Worm (Caenorhabditis elegans) whole organism, L4 larva: ENCODE data around the gene sto-2.

Experiments used
- Y48G9A.11 ChIP-seq: fragments of 200-800 bp; sonication (Bioruptor generic); IDR thresholded peaks from 2 replicates; pipeline ENCODE4 v1.3.6; 2022; ENCODE audit warnings: missing genetic modification reagents, missing genetic modification characterization, missing compliant biosample characterization
- fkh-10 ChIP-seq: fragments of 150-350 bp; optimal IDR thresholded peaks from 2 replicates; lab custom pipeline; 2014; ENCODE audit warnings: missing biosample characterization, missing genetic modification reagents, missing genetic modification characterization
- lin-39 ChIP-seq: fragments of 150-350 bp; optimal IDR thresholded peaks from 2 replicates; lab custom pipeline; 2014; ENCODE audit warnings: missing biosample characterization, missing genetic modification reagents, missing genetic modification characterization
- lir-3 ChIP-seq: sonication (generic microtip); optimal IDR thresholded peaks from 2 replicates; lab custom pipeline; 2016; ENCODE audit warnings: mild to moderate bottlenecking, missing genetic modification characterization, missing compliant biosample characterization
- nhr-102 ChIP-seq: sonication (generic microtip); optimal IDR thresholded peaks from 2 replicates; lab custom pipeline; 2016; ENCODE audit warnings: mild to moderate bottlenecking, missing genetic modification characterization, moderate library complexity, missing compliant biosample characterization
- nhr-11 ChIP-seq: fragments of 150-350 bp; optimal IDR thresholded peaks from 2 replicates; lab custom pipeline; 2014; ENCODE audit warnings: missing biosample characterization, missing genetic modification characterization
- nhr-25 ChIP-seq: sonication (generic microtip); optimal IDR thresholded peaks from 2 replicates; lab custom pipeline; 2017; ENCODE audit warnings: missing genetic modification characterization, mild to moderate bottlenecking, missing compliant biosample characterization, antibody characterized with exemption, moderate library complexity, borderline replicate concordance; ENCODE audit not compliant: insufficient read depth
- nhr-77 ChIP-seq: fragments of 150-350 bp; optimal IDR thresholded peaks from 2 replicates; lab custom pipeline; 2014; ENCODE audit warnings: missing biosample characterization, missing genetic modification characterization
- pha-4 ChIP-seq, 2 experiments: fragments of 150-350 bp in 1 of 2; fragments of 200-800 bp in 1 of 2; sonication (Bioruptor generic) in 1 of 2; IDR thresholded peaks in 1 of 2; optimal IDR thresholded peaks in 1 of 2; 2 replicates each; pipeline versions ENCODE4 v1.3.6 to Lab custom; 2014 to 2022; ENCODE audit warnings: missing genetic modification characterization in 2 of 2, missing genetic modification reagents in 2 of 2, missing biosample characterization in 1 of 2, missing compliant biosample characterization in 1 of 2
- pqm-1 ChIP-seq: sonication (generic microtip); optimal IDR thresholded peaks from 2 replicates; lab custom pipeline; 2017; ENCODE audit warnings: missing biosample characterization, missing genetic modification characterization
- unc-130 ChIP-seq: sonication (generic microtip); optimal IDR thresholded peaks from 2 replicates; lab custom pipeline; 2016; ENCODE audit warnings: missing genetic modification reagents, missing genetic modification characterization, missing compliant biosample characterization
- unc-62 ChIP-seq, 3 experiments: fragments of 150-350 bp in 1 of 3; sonication (generic microtip); optimal IDR thresholded peaks in 2 of 3; peaks in 1 of 3; 1 replicate in 1 of 3; 2 replicates in 2 of 3; lab custom pipeline; 2014 to 2017; ENCODE audit warnings: missing biosample characterization in 3 of 3, missing genetic modification characterization in 3 of 3, missing genetic modification reagents in 3 of 3, missing genotype in 1 of 3
- ztf-7 ChIP-seq: fragments of 150-350 bp; optimal IDR thresholded peaks from 2 replicates; lab custom pipeline; 2014; ENCODE audit warnings: missing biosample characterization, missing genetic modification characterization

DNA sequence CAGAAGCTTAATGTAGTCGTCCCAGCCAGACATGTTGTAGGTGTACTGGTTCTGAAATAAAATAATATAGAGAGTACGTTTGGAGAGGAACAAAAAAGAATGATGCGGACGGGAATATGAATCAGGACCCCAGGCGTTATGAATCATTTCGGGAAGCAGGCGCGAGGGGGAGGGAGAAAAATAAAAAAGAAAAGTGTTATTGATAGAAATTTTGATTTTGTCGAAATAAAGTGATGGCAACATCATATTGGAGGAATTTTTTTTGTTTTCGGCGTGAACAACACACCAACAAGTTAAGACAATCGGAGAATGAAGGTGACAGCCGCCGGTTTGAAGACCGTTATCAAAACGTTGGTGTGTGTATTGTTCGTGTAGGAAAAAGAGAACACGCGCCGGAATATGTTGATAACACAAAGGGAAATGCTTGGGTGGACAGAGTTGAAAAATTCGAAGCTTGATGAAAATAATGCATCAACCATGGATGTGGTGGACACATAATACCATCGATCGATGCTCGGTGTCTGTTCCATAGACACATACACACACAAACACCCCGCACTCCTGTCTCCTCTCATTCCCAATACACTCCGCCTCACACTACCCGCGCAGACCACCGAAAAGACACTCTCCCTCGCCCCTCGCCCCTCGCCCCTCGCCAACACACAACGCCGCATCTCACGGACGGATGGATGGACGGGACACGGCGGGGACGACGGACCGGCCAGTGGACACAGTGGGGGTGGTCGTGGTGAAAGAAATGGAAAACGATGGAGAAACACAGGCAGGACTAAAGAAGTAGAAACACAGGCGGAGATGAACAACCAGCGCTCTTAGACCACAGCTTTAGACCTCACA is 31.1 kb upstream of the sto-2 start, which contains the start of gene pfn-2:
- TF ChIP-seq fkh-10 (GFP tag; lab: Kevin White, UChicago) (no peak), nhr-11 (tag; lab: Kevin White, UChicago) (no peak), pha-4 (GFP tag; IDR thresholded peaks at IDR 0.05; lab: Robert Waterston, UW) (peak; percentile 5; the same call in 1 of the 2 replicates), pha-4 (tag; optimal IDR thresholded peaks at IDR 0.05; lab: Kevin White, UChicago) (no peak), ztf-7 (no peak), unc-130 (no peak), unc-62 (GFP tag; optimal IDR thresholded peaks at IDR 0.05 in 1 of 2; lab: Kevin White, UChicago) (peak in 1 of 2 experiments; percentile 66), unc-62 (tag; optimal IDR thresholded peaks at IDR 0.05; lab: Kevin White, UChicago) (no peak), nhr-102 (tag; lab: Kevin White, UChicago) (no peak), nhr-25 (tag; lab: Kevin White, UChicago) (no peak), lir-3 (tag; lab: Kevin White, UChicago) (no peak), pqm-1 (tag; lab: Kevin White, UChicago) (peak; percentile 38), nhr-77 (tag; lab: Kevin White, UChicago) (no peak), lin-39 (tag; lab: Kevin White, UChicago) (no peak), Y48G9A.11 (GFP tag; lab: Robert Waterston, UW) (no peak)
